Worm (Caenorhabditis elegans): Measurements from ENCODE around the gene glb-31.
A peak's percentile ranks its signal among the peaks of the same experiment; 100 is the strongest.

- TF ChIP-seq lin-13 (GFP tag; optimal IDR thresholded peaks at IDR 0.05) (peak; percentile 41), aly-2 (tag; optimal IDR thresholded peaks at IDR 0.05) (no peak), skn-1 (tag; optimal IDR thresholded peaks at IDR 0.05) (no peak), mdl-1 (tag; optimal IDR thresholded peaks at IDR 0.05) (no peak)
These were observed 40.0 kb upstream of the glb-31 start for ce11 chrII:1341416-1341815.
